Worm (Caenorhabditis elegans): Measurements from ENCODE around the gene F54D5.4.

The F54D5.4 gene

DNA sequence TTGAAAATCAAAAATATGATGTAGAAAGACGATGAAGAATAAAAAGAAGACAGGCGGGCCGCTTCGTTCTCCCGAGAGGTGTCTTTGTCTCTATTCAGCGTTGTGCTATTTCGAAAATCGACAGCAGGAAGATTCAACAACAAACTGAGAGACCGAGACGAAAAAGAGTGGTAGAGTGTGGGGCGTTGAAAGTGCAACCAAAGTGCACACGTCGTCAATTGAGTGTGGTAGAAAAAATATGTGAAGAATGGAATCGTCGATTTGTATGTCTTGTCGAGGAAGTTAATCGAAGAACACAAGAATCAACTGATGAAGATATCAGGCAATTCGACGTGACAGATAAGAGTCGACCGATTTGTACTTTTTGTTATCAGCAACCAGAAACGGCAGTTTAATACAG, 49.6 kb downstream of the F54D5.4 start:
- TF ChIP-seq elt-2 (tag; optimal IDR thresholded peaks at IDR 0.05) (peak; percentile 25), eyg-1 (tag; optimal IDR thresholded peaks at IDR 0.05) (no peak)

- peak; percentile 32 for TF ChIP-seq syd-9 (tag; optimal IDR thresholded peaks at IDR 0.05)
- peak; percentile 6 for TF ChIP-seq unc-86 (tag; optimal IDR thresholded peaks at IDR 0.05)
- TF ChIP-seq ets-4 (tag; optimal IDR thresholded peaks at IDR 0.05): peak; percentile 31
- no peak for TF ChIP-seq pha-4 (tag; optimal IDR thresholded peaks at IDR 0.05)
- TF ChIP-seq tbx-2 (tag; optimal IDR thresholded peaks at IDR 0.05): peak; percentile 23
- no peak for TF ChIP-seq pha-2 (tag; optimal IDR thresholded peaks at IDR 0.05)
- TF ChIP-seq eyg-1 (tag; optimal IDR thresholded peaks at IDR 0.05): peak; percentile 18
- TF ChIP-seq ceh-34 (tag; optimal IDR thresholded peaks at IDR 0.05): peak; percentile 57
- peak; percentile 44 for TF ChIP-seq nfya-1 (tag; optimal IDR thresholded peaks at IDR 0.05)
- TF ChIP-seq ceh-18 (tag; optimal IDR thresholded peaks at IDR 0.05): peak; percentile 65
- TF ChIP-seq dmd-4 (tag; optimal IDR thresholded peaks at IDR 0.05; ENCODE audit: borderline replicate concordance): peak; percentile 44
- TF ChIP-seq ceh-2 (tag; optimal IDR thresholded peaks at IDR 0.05): peak; percentile 4
- peak; percentile 43 for TF ChIP-seq ceh-31 (tag; optimal IDR thresholded peaks at IDR 0.05)
- TF ChIP-seq fkh-6 (tag; optimal IDR thresholded peaks at IDR 0.05): no peak
Measured at ce11 chrII:11619895-11620439, 50.3 kb downstream of the F54D5.4 start.

Data from whole organism, late embryonic.